Fruit fly (Drosophila melanogaster) whole organism, larva: ENCODE data around the gene CG10171.

Source experiments
- noc ChIP-seq: fragments of 200-800 bp; sonication (Bioruptor generic); optimal IDR thresholded peaks from 3 replicates; lab custom pipeline; 2019; ENCODE audit warnings: missing biosample characterization, mild to moderate bottlenecking, missing genetic modification characterization, moderate library complexity

Gene CG10171

dm6 chr3L:13387608-13388007, at the start of gene CG10171:
TSS of gene CG10171 (minus strand) at chr3L:13387907.
- TF ChIP-seq noc = no peak

DNA sequence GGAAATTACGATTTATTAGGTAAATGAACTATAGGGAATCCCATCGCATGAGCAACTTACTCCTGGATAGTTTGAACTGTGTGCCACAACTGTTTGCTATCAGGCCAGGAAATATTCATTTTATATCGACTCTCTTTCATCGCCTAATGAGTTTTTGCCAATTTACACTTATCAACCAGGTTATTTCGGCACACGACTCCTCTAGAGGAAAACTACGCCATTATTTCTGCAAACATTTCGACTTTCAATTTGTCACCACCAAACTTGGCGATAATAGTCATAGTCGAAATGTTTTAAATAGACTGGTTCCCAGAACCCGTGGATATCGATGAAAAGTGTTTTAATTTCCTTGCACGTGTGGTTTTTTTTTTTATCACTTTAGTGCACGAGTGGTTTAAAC, 49.3 kb upstream of the CG10171 start, which contains the start of gene CG10154:
Gene CG10154 (minus strand): TSS at position 101 of the 400 bp plus-strand sequence.
- no peak for TF ChIP-seq noc

- TF ChIP-seq noc = no peak
Observed at dm6 chr3L:13435170-13435727, 47.5 kb upstream of the CG10171 start, which contains the start of gene CG10713. TSS of gene CG10713 (minus strand) at chr3L:13435229.

DNA sequence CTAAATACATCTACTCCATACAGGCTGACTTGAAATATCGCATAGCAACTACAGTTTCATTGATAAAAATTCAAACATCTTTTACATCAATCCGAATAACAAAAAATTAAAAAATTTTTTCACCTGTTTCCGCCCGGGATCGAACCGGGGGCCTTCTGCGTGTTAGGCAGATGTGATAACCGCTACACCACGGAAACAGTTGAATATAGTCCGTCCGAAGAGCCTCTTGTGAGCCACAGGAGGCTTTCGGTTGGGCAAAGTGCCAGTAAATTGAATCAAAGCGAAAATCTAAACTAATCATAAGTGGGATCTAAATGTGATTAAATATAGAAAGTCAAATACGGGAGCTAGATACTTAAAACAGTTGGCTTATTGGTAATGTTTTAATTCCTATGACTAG, 45.8 kb upstream of the CG10171 start:
- no peak for TF ChIP-seq noc

- TF ChIP-seq noc = no peak
Observed at dm6 chr3L:13432791-13433190, 45.1 kb upstream of the CG10171 start.

- no peak for TF ChIP-seq noc
Observed at dm6 chr3L:13430171-13430570, 42.5 kb upstream of the CG10171 start.

dm6 chr3L:13426573-13426972, 38.9 kb upstream of the CG10171 start, which contains the start of gene CG14105:
TSS of gene CG14105 (minus strand) at chr3L:13426673.
- no peak for TF ChIP-seq noc

DNA sequence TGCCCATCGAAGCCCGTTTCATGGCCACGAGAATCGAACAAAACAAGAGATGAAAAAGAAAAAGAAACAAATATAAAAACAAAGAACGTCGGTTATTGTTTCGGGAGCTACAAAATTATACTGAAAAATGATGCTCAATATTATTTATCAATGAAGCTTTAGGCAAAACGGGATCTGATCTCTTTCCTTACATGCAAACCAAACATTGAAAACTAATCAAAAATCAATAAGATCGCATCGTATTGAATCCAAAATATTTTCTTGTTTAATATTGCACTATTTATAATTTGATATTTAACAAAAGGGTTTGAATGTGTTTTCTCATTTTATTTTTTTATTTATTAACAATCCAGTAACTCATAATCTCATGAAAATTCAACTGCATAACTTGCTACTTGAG, 37.9 kb upstream of the CG10171 start, which contains the start of gene CG14106:
Gene CG14106 (minus strand): TSS at position 101 of the 400 bp plus-strand sequence.
- no peak for TF ChIP-seq noc

DNA sequence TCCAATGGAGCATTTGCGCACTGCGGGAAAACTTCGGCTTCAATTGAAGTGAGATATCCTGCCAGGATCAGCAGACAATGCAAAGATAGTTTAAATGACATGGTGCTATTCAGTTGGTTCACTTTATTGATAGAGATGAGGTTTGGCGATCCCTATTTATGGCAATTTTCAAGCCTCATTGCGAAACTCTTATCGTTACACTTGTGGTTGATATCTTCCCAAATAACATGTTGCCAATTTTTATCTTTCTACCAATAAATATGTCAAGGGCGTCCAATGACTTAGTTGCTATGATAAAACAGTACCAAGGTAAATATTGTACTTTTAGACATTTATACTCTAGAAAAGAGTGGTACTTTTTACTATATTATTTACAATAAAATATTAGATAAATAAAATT, 36.4 kb upstream of the CG10171 start, which contains the start of gene CG33263:
Gene CG33263 (minus strand): TSS at position 101 of the 400 bp plus-strand sequence.
- no peak for TF ChIP-seq noc

dm6 chr3L:13422286-13422787, 34.6 kb upstream of the CG10171 start, which contains the start of gene CG32121:
TSS of gene CG32121 (minus strand) at chr3L:13422336.
- TF ChIP-seq noc = no peak

DNA sequence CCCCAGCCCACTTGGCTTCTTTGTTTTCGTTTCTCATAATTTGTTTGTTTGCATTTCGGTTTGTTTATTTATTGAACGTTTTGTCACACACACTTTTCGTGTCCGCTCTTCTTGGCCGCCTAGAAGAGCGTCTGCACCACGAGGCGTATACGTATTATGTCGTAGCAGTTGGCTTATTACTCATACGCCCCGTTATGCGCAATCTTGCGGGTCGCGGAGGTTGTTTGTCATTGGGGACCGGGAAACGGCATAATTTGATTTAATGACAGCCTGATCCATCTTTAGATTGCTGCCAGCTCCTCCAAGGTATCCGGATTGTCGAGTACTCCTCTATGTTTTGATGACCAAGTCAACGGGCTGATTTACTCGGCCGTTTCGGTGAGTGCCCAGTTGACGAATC, 32.5 kb upstream of the CG10171 start:
- TF ChIP-seq noc = no peak

DNA sequence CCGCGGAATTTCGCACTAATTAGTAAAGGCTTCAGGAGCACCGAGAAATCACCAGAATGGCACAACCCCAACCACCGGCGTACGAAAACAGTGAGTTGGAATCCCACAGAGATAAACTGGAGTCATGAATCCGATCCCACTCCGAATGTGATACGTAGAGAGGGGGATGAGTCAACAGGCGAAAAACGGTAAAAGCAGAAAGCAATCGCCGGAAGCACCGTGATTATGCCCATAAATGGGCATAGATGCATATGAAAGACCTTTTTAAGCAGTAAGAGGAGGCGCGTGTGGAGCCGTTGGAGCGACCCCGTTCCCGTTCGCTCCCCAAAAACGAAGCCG, 25.1 kb upstream of the CG10171 start:
- no peak for TF ChIP-seq noc

DNA sequence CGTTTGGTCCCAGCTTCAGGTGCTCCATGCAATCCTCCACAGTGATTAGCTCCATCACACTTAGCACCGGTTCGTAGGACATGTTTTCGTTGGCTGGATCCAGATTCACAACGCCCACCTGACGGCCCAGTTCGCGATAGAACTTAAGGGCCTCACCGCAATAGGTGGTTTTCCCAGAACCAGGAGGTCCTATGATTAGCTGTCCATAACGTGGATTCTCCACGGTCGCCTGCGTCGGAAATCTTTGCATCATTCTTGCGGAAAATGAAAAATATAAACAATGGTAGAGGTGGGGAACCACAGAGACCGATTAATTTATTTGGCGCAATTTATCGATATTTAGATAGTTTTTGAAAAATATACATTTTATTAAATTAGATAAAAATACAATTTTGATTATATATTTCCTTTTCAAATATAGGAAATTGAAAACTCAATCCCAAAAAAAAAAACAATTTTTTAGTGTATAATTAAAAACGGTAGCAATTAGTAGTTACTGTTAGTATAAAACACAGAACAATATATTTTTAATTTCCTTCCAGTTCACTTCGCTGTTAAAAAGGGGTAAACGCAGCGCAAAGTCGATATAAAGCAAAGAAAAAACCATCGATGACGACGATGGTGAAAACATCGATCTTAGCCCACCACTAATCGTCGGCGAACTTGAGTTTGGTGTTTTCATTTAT, 24.6 kb upstream of the CG10171 start, which contains the start of the genes CG10222 and flr:
Gene CG10222 (minus strand): TSS at position 254 of the 686 bp plus-strand sequence.
Gene flr (plus strand): TSS at position 644 of the 686 bp plus-strand sequence.
- TF ChIP-seq noc = no peak

- no peak for TF ChIP-seq noc
Observed at dm6 chr3L:13410999-13411398, 23.3 kb upstream of the CG10171 start.

DNA sequence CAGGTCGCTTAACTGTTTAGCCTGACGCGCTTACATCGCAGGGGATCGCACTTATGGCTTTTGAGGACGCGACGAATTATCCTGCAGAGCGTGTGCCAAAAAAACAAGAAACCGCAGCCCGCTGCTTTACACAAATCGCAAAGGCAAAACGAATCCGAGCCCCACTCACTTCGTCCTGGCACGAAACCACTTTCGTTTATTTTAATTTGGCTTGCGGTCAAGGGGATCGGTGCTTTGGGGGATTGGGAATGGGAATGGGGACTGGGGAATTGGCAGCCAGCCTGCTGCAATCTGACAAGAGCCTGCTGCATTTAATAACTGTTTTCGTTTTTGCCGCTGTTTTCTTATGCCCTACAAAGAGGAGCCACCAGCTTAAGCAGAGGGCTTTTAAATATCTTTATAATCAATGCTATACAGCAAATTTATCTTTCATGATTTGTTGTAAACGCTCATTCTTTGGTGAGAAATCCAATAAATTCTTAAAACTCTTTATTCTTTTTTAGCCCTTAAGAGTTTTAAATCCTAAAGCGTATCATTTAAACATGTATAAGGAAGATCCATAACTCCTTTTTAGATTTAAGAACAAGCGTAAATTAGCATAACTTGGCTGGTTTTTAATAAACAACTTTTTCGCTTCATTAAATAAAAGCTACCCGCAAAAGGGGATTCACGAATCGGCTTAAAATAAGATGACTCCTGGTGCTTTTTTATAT, 22.3 kb upstream of the CG10171 start:
- TF ChIP-seq noc = no peak

DNA sequence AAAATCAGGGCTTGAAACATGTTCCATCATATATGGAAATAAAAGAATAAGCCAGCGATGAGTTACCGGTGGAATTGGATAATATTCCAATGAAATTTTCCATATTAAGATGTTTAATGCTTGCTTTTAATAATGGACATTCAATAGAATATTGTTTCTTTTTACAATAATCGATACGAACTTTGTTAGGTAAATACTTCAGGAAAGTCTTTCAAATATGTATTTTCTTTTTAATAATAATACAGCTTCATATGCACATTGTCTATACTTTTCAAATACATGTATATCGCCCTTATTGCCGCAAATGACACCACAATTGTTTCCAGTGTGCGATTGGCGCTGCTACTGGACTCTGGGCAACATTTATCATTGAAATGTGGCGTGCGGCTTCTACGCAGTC, 19.2 kb upstream of the CG10171 start:
- TF ChIP-seq noc = no peak
